Worm (Caenorhabditis elegans) whole organism, late embryonic: Measurements from ENCODE around the gene C27H5.2.

Experiments used
- C08G9.2 ChIP-seq: sonication (generic microtip); optimal IDR thresholded peaks from 2 replicates; lab custom pipeline; 2016; ENCODE audit warnings: mild to moderate bottlenecking, missing genetic modification characterization, moderate library complexity, missing compliant biosample characterization
- gmeb-2 ChIP-seq: sonication (generic microtip); optimal IDR thresholded peaks from 2 replicates; lab custom pipeline; 2016; ENCODE audit warnings: missing genetic modification characterization, inconsistent platforms, missing compliant biosample characterization
- pros-1 ChIP-seq: fragments of 150-350 bp; optimal IDR thresholded peaks from 2 replicates; lab custom pipeline; 2014; ENCODE audit warnings: missing biosample characterization, missing genetic modification reagents, missing genetic modification characterization
- ref-2 ChIP-seq: sonication (generic microtip); optimal IDR thresholded peaks from 2 replicates; lab custom pipeline; 2016; ENCODE audit warnings: missing genetic modification characterization, missing compliant biosample characterization
- rnt-1 ChIP-seq: sonication (generic microtip); optimal IDR thresholded peaks from 2 replicates; lab custom pipeline; 2016; ENCODE audit warnings: missing genetic modification characterization, missing compliant biosample characterization

ce11 chrII:7176108-7176507, 20.7 kb downstream of the C27H5.2 start:
- TF ChIP-seq pros-1 (tag; lab: Kevin White, UChicago) (no peak), rnt-1 (no peak), C08G9.2 (tag; lab: Kevin White, UChicago) (no peak), gmeb-2 (tag; lab: Kevin White, UChicago) (no peak), ref-2 (tag; lab: Kevin White, UChicago) (no peak)
